Worm (Caenorhabditis elegans): ENCODE data around the gene talp-3.

ce11 chrIV:14603022-14603421, 50.2 kb downstream of the talp-3 start:
- TF ChIP-seq elt-1 (tag; optimal IDR thresholded peaks at IDR 0.05; ENCODE audit: borderline replicate concordance, insufficient read depth) (no peak), snpc-4 (tag; optimal IDR thresholded peaks at IDR 0.05) (no peak), ztf-11 (tag; optimal IDR thresholded peaks at IDR 0.05) (no peak)

All from whole organism, mixed stage, embryonic.